Fruit fly (Drosophila melanogaster) whole organism, embryonic: Measurements from ENCODE around the gene Try29F.
A peak's percentile ranks its signal among the peaks of the same experiment; 100 is the strongest.

Experiments
- Antp ChIP-seq: fragments of 200-800 bp; sonication (Bioruptor generic); optimal IDR thresholded peaks from 3 replicates; lab custom pipeline; 2016; ENCODE audit warnings: missing biosample characterization, missing genetic modification characterization
- B-H2 ChIP-seq: fragments of 200-800 bp; sonication (Bioruptor generic); optimal IDR thresholded peaks from 2 replicates; lab custom pipeline; 2018; ENCODE audit warnings: missing biosample characterization, mild to moderate bottlenecking, missing genetic modification characterization
- BEAF-32 ChIP-seq: fragments of 200-800 bp; sonication (Bioruptor generic); optimal IDR thresholded peaks from 3 replicates; lab custom pipeline; 2017; ENCODE audit warnings: missing biosample characterization, missing genetic modification characterization, mild to moderate bottlenecking, moderate library complexity, missing genetic modification reagents
- BtbVII ChIP-seq: fragments of 200-800 bp; sonication (Bioruptor generic); optimal IDR thresholded peaks from 3 replicates; lab custom pipeline; 2017; ENCODE audit warnings: missing biosample characterization, mild to moderate bottlenecking, missing genetic modification characterization
- CG10462 ChIP-seq: fragments of 200-800 bp; sonication (Bioruptor generic); optimal IDR thresholded peaks from 2 replicates; lab custom pipeline; 2016; ENCODE audit warnings: missing biosample characterization, missing genetic modification characterization
- CG10654 ChIP-seq: fragments of 200-800 bp; sonication (Bioruptor generic); optimal IDR thresholded peaks from 2 replicates; lab custom pipeline; 2016; ENCODE audit warnings: missing biosample characterization, missing genetic modification characterization
- CG11247 ChIP-seq: fragments of 200-800 bp; sonication (Bioruptor generic); IDR thresholded peaks from 2 replicates; pipeline ENCODE4 v1.3.6; 2022; ENCODE audit warnings: missing biosample characterization, missing genetic modification characterization
- CG11398 ChIP-seq: fragments of 200-800 bp; sonication (Bioruptor generic); optimal IDR thresholded peaks from 2 replicates; lab custom pipeline; 2016; ENCODE audit warnings: missing biosample characterization, missing genetic modification characterization
- CG12236 ChIP-seq: fragments of 200-800 bp; sonication (Bioruptor generic); optimal IDR thresholded peaks from 2 replicates; lab custom pipeline; 2016; ENCODE audit warnings: missing biosample characterization, missing genetic modification characterization
- CG2875 ChIP-seq: fragments of 200-800 bp; sonication (Bioruptor generic); optimal IDR thresholded peaks from 2 replicates; lab custom pipeline; 2017; ENCODE audit warnings: missing biosample characterization, mild to moderate bottlenecking, missing genetic modification characterization, missing genetic modification reagents
- CG31224 ChIP-seq: fragments of 200-800 bp; sonication (Bioruptor generic); IDR thresholded peaks from 2 replicates; pipeline ENCODE4 v1.3.6; 2022; ENCODE audit warnings: missing biosample characterization, missing genetic modification characterization
- CG31441 ChIP-seq: fragments of 200-800 bp; sonication (Bioruptor generic); IDR thresholded peaks from 2 replicates; pipeline ENCODE4 v1.3.6; 2022; ENCODE audit warnings: missing biosample characterization, missing genetic modification characterization
- CG32767 ChIP-seq: fragments of 200-800 bp; sonication (Bioruptor generic); IDR thresholded peaks from 2 replicates; pipeline ENCODE4 v1.3.6; 2022; ENCODE audit warnings: missing biosample characterization, missing genetic modification characterization
- CG33213 ChIP-seq: fragments of 200-800 bp; sonication (Bioruptor generic); optimal IDR thresholded peaks from 3 replicates; lab custom pipeline; 2016; ENCODE audit warnings: missing biosample characterization, missing genetic modification characterization
- CG34422 ChIP-seq: fragments of 200-800 bp; sonication (Bioruptor generic); IDR thresholded peaks from 3 replicates; pipeline ENCODE4 v1.3.6; 2022; ENCODE audit warnings: missing biosample characterization, missing genetic modification characterization
- CG3726 ChIP-seq: fragments of 200-800 bp; sonication (Bioruptor generic); IDR thresholded peaks from 3 replicates; pipeline ENCODE4, ENCODE4 v1.3.6; 2022; ENCODE audit warnings: missing biosample characterization, missing genetic modification characterization
- CG4707 ChIP-seq: fragments of 200-800 bp; sonication (Bioruptor generic); optimal IDR thresholded peaks from 2 replicates; lab custom pipeline; 2018; ENCODE audit warnings: missing biosample characterization, mild to moderate bottlenecking, missing genetic modification characterization, moderate library complexity
- CG4730 ChIP-seq: fragments of 200-800 bp; sonication (Bioruptor generic); IDR thresholded peaks from 2 replicates; pipeline ENCODE4 v1.3.6; 2022; ENCODE audit warnings: missing biosample characterization, missing genetic modification characterization
- CG4854 ChIP-seq: fragments of 200-800 bp; sonication (Bioruptor generic); optimal IDR thresholded peaks from 2 replicates; lab custom pipeline; 2016; ENCODE audit warnings: missing biosample characterization, missing genetic modification characterization, inconsistent platforms
- CG7839 ChIP-seq: fragments of 200-800 bp; sonication (Bioruptor generic); optimal IDR thresholded peaks from 3 replicates; lab custom pipeline; 2018; ENCODE audit warnings: missing biosample characterization, mild to moderate bottlenecking, missing genetic modification characterization, moderate library complexity
- CG8478 ChIP-seq: fragments of >200 bp; optimal IDR thresholded peaks from 2 replicates; lab custom pipeline; 2018
- CG9727 ChIP-seq: fragments of 200-800 bp; sonication (Bioruptor generic); optimal IDR thresholded peaks from 3 replicates; lab custom pipeline; 2017; ENCODE audit warnings: missing biosample characterization, mild to moderate bottlenecking, missing genetic modification characterization
- Doc2 ChIP-seq: fragments of 200-800 bp; sonication (Bioruptor generic); IDR thresholded peaks from 2 replicates; pipeline ENCODE4 v1.3.6; 2022; ENCODE audit warnings: missing biosample characterization, missing genetic modification characterization
- Dp ChIP-seq: fragments of 200-800 bp; sonication (Bioruptor generic); optimal IDR thresholded peaks from 2 replicates; lab custom pipeline; 2018; ENCODE audit warnings: missing biosample characterization, mild to moderate bottlenecking, missing genetic modification characterization, moderate library complexity
- GATAe ChIP-seq: fragments of 200-800 bp; sonication (Bioruptor generic); conservative IDR thresholded peaks from 2 replicates; pipeline ENCODE4 v1.3.6; 2022; ENCODE audit warnings: missing biosample characterization, missing genetic modification characterization
- HHEX ChIP-seq: fragments of 200-800 bp; sonication (Bioruptor generic); optimal IDR thresholded peaks from 3 replicates; lab custom pipeline; 2017; ENCODE audit warnings: missing biosample characterization, mild to moderate bottlenecking, missing genetic modification characterization, missing genetic modification reagents
- HLHmδ ChIP-seq: fragments of 200-800 bp; sonication (Bioruptor generic); optimal IDR thresholded peaks from 2 replicates; lab custom pipeline; 2018; ENCODE audit warnings: missing biosample characterization, mild to moderate bottlenecking, missing genetic modification characterization, moderate library complexity
- HmgZ ChIP-seq: fragments of 200-800 bp; sonication (Bioruptor generic); optimal IDR thresholded peaks from 2 replicates; lab custom pipeline; 2018; ENCODE audit warnings: missing biosample characterization, mild to moderate bottlenecking, missing genetic modification characterization
- Hmr ChIP-seq: fragments of 200-800 bp; sonication (Bioruptor generic); optimal IDR thresholded peaks from 3 replicates; lab custom pipeline; 2017; ENCODE audit warnings: mild to moderate bottlenecking, missing biosample characterization, missing genetic modification reagents, missing genetic modification characterization
- Hsf ChIP-seq: fragments of 200-800 bp; sonication (Bioruptor generic); optimal IDR thresholded peaks from 3 replicates; lab custom pipeline; 2016; ENCODE audit warnings: missing biosample characterization, missing genetic modification characterization
- Kr ChIP-seq: fragments of 200-800 bp; sonication (Bioruptor generic); optimal IDR thresholded peaks from 2 replicates; lab custom pipeline; 2017; ENCODE audit warnings: missing biosample characterization, mild to moderate bottlenecking, missing genetic modification characterization
- Myb ChIP-seq: fragments of 200-800 bp; sonication (Bioruptor generic); optimal IDR thresholded peaks from 2 replicates; lab custom pipeline; 2016; ENCODE audit warnings: missing biosample characterization, missing genetic modification characterization
- Opbp ChIP-seq: fragments of 200-800 bp; sonication (Bioruptor generic); IDR thresholded peaks from 3 replicates; pipeline ENCODE4 v1.3.6; 2022; ENCODE audit warnings: missing biosample characterization, missing genetic modification characterization; ENCODE audit not compliant: partially characterized antibody
- Sox102F ChIP-seq: fragments of 200-800 bp; sonication (Bioruptor generic); optimal IDR thresholded peaks from 2 replicates; lab custom pipeline; 2018; ENCODE audit warnings: missing biosample characterization, mild to moderate bottlenecking, missing genetic modification characterization, moderate library complexity
- aop ChIP-seq: fragments of 200-800 bp; sonication (Bioruptor generic); IDR thresholded peaks from 2 replicates; pipeline ENCODE4 v1.3.6; 2022; ENCODE audit warnings: missing biosample characterization, missing genetic modification characterization
- bowl ChIP-seq: fragments of 200-800 bp; sonication (Bioruptor generic); IDR thresholded peaks from 2 replicates; pipeline ENCODE4 v1.3.6; 2022; ENCODE audit warnings: missing biosample characterization, missing genetic modification characterization
- cato ChIP-seq: fragments of 200-800 bp; sonication (Bioruptor generic); optimal IDR thresholded peaks from 2 replicates; lab custom pipeline; 2016; ENCODE audit warnings: missing biosample characterization, missing genetic modification characterization, borderline replicate concordance
- croc ChIP-seq: fragments of 200-800 bp; sonication (Bioruptor generic); conservative IDR thresholded peaks from 3 replicates; pipeline ENCODE4 v1.3.6; 2022; ENCODE audit warnings: missing biosample characterization, missing genetic modification characterization
- ems ChIP-seq: fragments of 200-800 bp; sonication (Bioruptor generic); optimal IDR thresholded peaks from 3 replicates; lab custom pipeline; 2016; ENCODE audit warnings: missing biosample characterization, missing genetic modification characterization
- fd102C ChIP-seq: fragments of 200-800 bp; sonication (Bioruptor generic); optimal IDR thresholded peaks from 2 replicates; lab custom pipeline; 2018; ENCODE audit warnings: missing biosample characterization, mild to moderate bottlenecking, missing genetic modification characterization, moderate library complexity
- lab ChIP-seq: fragments of 200-800 bp; sonication (Bioruptor generic); optimal IDR thresholded peaks from 3 replicates; lab custom pipeline; 2017; ENCODE audit warnings: missing biosample characterization, missing genetic modification characterization, mild to moderate bottlenecking, moderate library complexity, missing genetic modification reagents
- nau ChIP-seq: fragments of 200-800 bp; sonication (Bioruptor generic); optimal IDR thresholded peaks from 3 replicates; lab custom pipeline; 2017; ENCODE audit warnings: missing biosample characterization, mild to moderate bottlenecking, missing genetic modification characterization, missing genetic modification reagents
- nmo ChIP-seq: fragments of 200-800 bp; sonication (Bioruptor generic); optimal IDR thresholded peaks from 2 replicates; lab custom pipeline; 2018; ENCODE audit warnings: missing biosample characterization, mild to moderate bottlenecking, missing genetic modification characterization, moderate library complexity
- nom ChIP-seq: fragments of 200-800 bp; sonication (Bioruptor generic); optimal IDR thresholded peaks from 2 replicates; lab custom pipeline; 2017; ENCODE audit warnings: missing biosample characterization, missing genetic modification characterization, mild to moderate bottlenecking, moderate library complexity, missing genetic modification reagents
- odd ChIP-seq: fragments of 200-800 bp; sonication (Bioruptor generic); optimal IDR thresholded peaks from 2 replicates; lab custom pipeline; 2017; ENCODE audit warnings: missing biosample characterization, mild to moderate bottlenecking, missing genetic modification characterization
- onecut ChIP-seq: fragments of 200-800 bp; sonication (Bioruptor generic); IDR thresholded peaks from 2 replicates; pipeline ENCODE4 v1.3.6; 2022; ENCODE audit warnings: missing biosample characterization, missing genetic modification characterization
- org-1 ChIP-seq: fragments of 200-800 bp; sonication (Bioruptor generic); optimal IDR thresholded peaks from 2 replicates; lab custom pipeline; 2017; ENCODE audit warnings: missing biosample characterization, missing genetic modification characterization
- sens-2 ChIP-seq: fragments of 200-800 bp; sonication (Bioruptor generic); IDR thresholded peaks from 2 replicates; pipeline ENCODE4 v1.3.6; 2022; ENCODE audit warnings: missing biosample characterization, missing genetic modification characterization
- seq ChIP-seq: fragments of 200-800 bp; sonication (Bioruptor generic); IDR thresholded peaks from 2 replicates; pipeline ENCODE4 v1.3.6; 2022; ENCODE audit warnings: missing biosample characterization, missing genetic modification characterization
- stwl ChIP-seq: fragments of 200-800 bp; sonication (Bioruptor generic); optimal IDR thresholded peaks from 3 replicates; lab custom pipeline; 2018; ENCODE audit warnings: missing biosample characterization, mild to moderate bottlenecking, missing genetic modification characterization, moderate library complexity
- zfh2 ChIP-seq: fragments of 200-800 bp; sonication (Bioruptor generic); optimal IDR thresholded peaks from 2 replicates; lab custom pipeline; 2016; ENCODE audit warnings: missing biosample characterization, missing genetic modification characterization

Gene Try29F

dm6 chr2L:8958046-8958497, 40.3 kb upstream of the Try29F start (continued):
- TF ChIP-seq zfh2, result peak; percentile 79
- TF ChIP-seq CG4707 (GFP tag; lab: Kevin White, UChicago), result peak; percentile 85
- TF ChIP-seq CG3726 (GFP tag; lab: Robert Waterston, UW), result peak; percentile 96
- peak; percentile 94 for TF ChIP-seq nmo (GFP tag; lab: Kevin White, UChicago)
- peak; percentile 96 for TF ChIP-seq croc (GFP tag; lab: Robert Waterston, UW)
- peak; percentile 100 for TF ChIP-seq Opbp (GFP tag; lab: Robert Waterston, UW)
- TF ChIP-seq CG2875 (GFP tag; lab: Kevin White, UChicago), result peak; percentile 89
- no peak for TF ChIP-seq nom
- TF ChIP-seq ems (GFP tag; lab: Kevin White, UChicago), result peak; percentile 90
- TF ChIP-seq Myb, result peak; percentile 66
- no peak for TF ChIP-seq CG8478 (lab: Kevin White, UChicago)
- peak; percentile 97 for TF ChIP-seq CG10462 (GFP tag; lab: Kevin White, UChicago)
- TF ChIP-seq sens-2 (GFP tag; lab: Robert Waterston, UW), result peak; percentile 87
- no peak for TF ChIP-seq BEAF-32 (GFP tag; lab: Kevin White, UChicago)
- TF ChIP-seq HHEX, result peak; percentile 86
- TF ChIP-seq Antp (GFP tag; lab: Kevin White, UChicago), result peak; percentile 94
- peak; percentile 85 for TF ChIP-seq Doc2 (GFP tag; lab: Robert Waterston, UW)
- peak; percentile 70 for TF ChIP-seq odd
- peak; percentile 90 for TF ChIP-seq GATAe (GFP tag; lab: Robert Waterston, UW)
- peak; percentile 93 for TF ChIP-seq CG12236 (GFP tag; lab: Kevin White, UChicago)
- peak; percentile 93 for TF ChIP-seq fd102C (GFP tag; lab: Kevin White, UChicago)
- TF ChIP-seq BtbVII (GFP tag; lab: Kevin White, UChicago), result peak; percentile 76
- peak; percentile 87 for TF ChIP-seq cato
- peak; percentile 86 for TF ChIP-seq nau
- peak; percentile 91 for TF ChIP-seq CG31224
- peak; percentile 94 for TF ChIP-seq CG11247 (GFP tag; lab: Robert Waterston, UW)
- peak; percentile 84 for TF ChIP-seq CG4854 (GFP tag; lab: Kevin White, UChicago)
- peak; percentile 77 for TF ChIP-seq HLHmδ (GFP tag; lab: Kevin White, UChicago)
- TF ChIP-seq CG34422 (GFP tag; lab: Robert Waterston, UW), result peak; percentile 99
- peak; percentile 78 for TF ChIP-seq CG33213 (GFP tag; lab: Kevin White, UChicago)
- TF ChIP-seq lab (GFP tag; lab: Kevin White, UChicago), result peak; percentile 94
- TF ChIP-seq B-H2 (GFP tag; lab: Kevin White, UChicago), result peak; percentile 84
- peak; percentile 94 for TF ChIP-seq Dp (GFP tag; lab: Kevin White, UChicago)
- TF ChIP-seq onecut (GFP tag; lab: Robert Waterston, UW), result peak; percentile 92
- TF ChIP-seq org-1, result peak; percentile 91
- peak; percentile 93 for TF ChIP-seq Hmr (GFP tag; lab: Kevin White, UChicago)
- peak; percentile 57 for TF ChIP-seq Kr (GFP tag; lab: Kevin White, UChicago)
- peak; percentile 99 for TF ChIP-seq seq
- TF ChIP-seq Hsf (GFP tag; lab: Kevin White, UChicago), result peak; percentile 95
- TF ChIP-seq CG32767, result peak; percentile 98
- TF ChIP-seq stwl, result peak; percentile 83
- TF ChIP-seq CG11398, result peak; percentile 77
- TF ChIP-seq CG31441 (GFP tag; lab: Robert Waterston, UW), result peak; percentile 80
- peak; percentile 79 for TF ChIP-seq aop
- TF ChIP-seq HmgZ, result peak; percentile 91
- peak; percentile 97 for TF ChIP-seq CG4730 (GFP tag; lab: Robert Waterston, UW)
- TF ChIP-seq CG10654 (GFP tag; lab: Kevin White, UChicago), result peak; percentile 90
- TF ChIP-seq CG9727 (GFP tag; lab: Kevin White, UChicago), result peak; percentile 96
- TF ChIP-seq bowl (GFP tag; lab: Robert Waterston, UW), result peak; percentile 97
- TF ChIP-seq CG7839 (tag; lab: Kevin White, UChicago), result peak; percentile 94
- TF ChIP-seq Sox102F (GFP tag; lab: Kevin White, UChicago), result peak; percentile 99
